Fruit fly (Drosophila melanogaster) whole organism, embryonic: ENCODE measurements around the gene Atf3.

Experiments
- Abd-B ChIP-seq: fragments of 200-800 bp; sonication (Bioruptor generic); optimal IDR thresholded peaks from 2 replicates; lab custom pipeline; 2018; ENCODE audit warnings: missing biosample characterization, mild to moderate bottlenecking, missing genetic modification characterization, moderate library complexity
- BEAF-32 ChIP-seq: fragments of 200-800 bp; sonication (Bioruptor generic); optimal IDR thresholded peaks from 3 replicates; lab custom pipeline; 2017; ENCODE audit warnings: missing biosample characterization, missing genetic modification characterization, mild to moderate bottlenecking, moderate library complexity, missing genetic modification reagents
- Bgb ChIP-seq: fragments of 200-800 bp; sonication (Bioruptor generic); IDR thresholded peaks from 2 replicates; pipeline ENCODE4 v1.3.6; 2022; ENCODE audit warnings: missing biosample characterization, missing genetic modification characterization; ENCODE audit not compliant: partially characterized antibody
- CG10267 ChIP-seq: fragments of 200-800 bp; sonication (Bioruptor generic); optimal IDR thresholded peaks from 2 replicates; lab custom pipeline; 2018; ENCODE audit warnings: missing biosample characterization, mild to moderate bottlenecking, missing genetic modification characterization, moderate library complexity
- CG10366 ChIP-seq: fragments of 200-800 bp; sonication (Bioruptor generic); IDR thresholded peaks from 2 replicates; pipeline ENCODE4 v1.3.6; 2022; ENCODE audit warnings: missing biosample characterization, missing genetic modification characterization
- CG11504 ChIP-seq: fragments of 200-800 bp; sonication (Bioruptor generic); optimal IDR thresholded peaks from 3 replicates; lab custom pipeline; 2019; ENCODE audit warnings: missing biosample characterization, mild to moderate bottlenecking, missing genetic modification characterization, moderate library complexity
- CG12071 ChIP-seq: fragments of 200-800 bp; sonication (Bioruptor generic); optimal IDR thresholded peaks from 3 replicates; lab custom pipeline; 2018; ENCODE audit warnings: missing biosample characterization, mild to moderate bottlenecking, missing genetic modification characterization
- CG13287 ChIP-seq: fragments of 200-800 bp; sonication (Bioruptor generic); IDR thresholded peaks from 2 replicates; pipeline ENCODE4 v1.3.6; 2022; ENCODE audit warnings: missing biosample characterization, missing genetic modification characterization; ENCODE audit not compliant: partially characterized antibody
- CG14710 ChIP-seq: fragments of 200-800 bp; sonication (Bioruptor generic); optimal IDR thresholded peaks from 3 replicates; lab custom pipeline; 2019; ENCODE audit warnings: missing biosample characterization, mild to moderate bottlenecking, missing genetic modification characterization, moderate library complexity
- CG15514 ChIP-seq: fragments of 200-800 bp; sonication (Bioruptor generic); optimal IDR thresholded peaks from 3 replicates; lab custom pipeline; 2017; ENCODE audit warnings: missing biosample characterization, missing genetic modification characterization, mild to moderate bottlenecking, moderate library complexity, missing genetic modification reagents
- CG1647 ChIP-seq: fragments of 200-800 bp; sonication (Bioruptor generic); optimal IDR thresholded peaks from 3 replicates; lab custom pipeline; 2016; ENCODE audit warnings: missing biosample characterization, missing genetic modification characterization
- CG16779 ChIP-seq: fragments of 200-800 bp; sonication (Bioruptor generic); IDR thresholded peaks from 2 replicates; pipeline ENCODE4 v1.3.6; 2022; ENCODE audit warnings: missing biosample characterization, missing genetic modification characterization
- CG17385 ChIP-seq: fragments of 200-800 bp; sonication (Bioruptor generic); optimal IDR thresholded peaks from 3 replicates; lab custom pipeline; 2018; ENCODE audit warnings: missing biosample characterization, mild to moderate bottlenecking, missing genetic modification characterization
- CG17802 ChIP-seq: fragments of 200-800 bp; sonication (Bioruptor generic); optimal IDR thresholded peaks from 2 replicates; lab custom pipeline; 2018; ENCODE audit warnings: missing biosample characterization, mild to moderate bottlenecking, missing genetic modification characterization, moderate library complexity
- CG2199 ChIP-seq: fragments of 200-800 bp; sonication (Bioruptor generic); IDR thresholded peaks from 3 replicates; pipeline ENCODE4 v1.3.6; 2022; ENCODE audit warnings: missing biosample characterization, missing genetic modification characterization
- CG2678 ChIP-seq: fragments of 200-800 bp; sonication (Bioruptor generic); optimal IDR thresholded peaks from 3 replicates; lab custom pipeline; 2019; ENCODE audit warnings: missing biosample characterization, mild to moderate bottlenecking, missing genetic modification characterization, moderate library complexity
- CG31224 ChIP-seq: fragments of 200-800 bp; sonication (Bioruptor generic); IDR thresholded peaks from 2 replicates; pipeline ENCODE4 v1.3.6; 2022; ENCODE audit warnings: missing biosample characterization, missing genetic modification characterization
- CG31365 ChIP-seq: fragments of 200-800 bp; sonication (Bioruptor generic); optimal IDR thresholded peaks from 2 replicates; lab custom pipeline; 2018; ENCODE audit warnings: missing biosample characterization, mild to moderate bottlenecking, missing genetic modification characterization
- CG3281 ChIP-seq: fragments of 200-800 bp; sonication (Bioruptor generic); optimal IDR thresholded peaks from 3 replicates; lab custom pipeline; 2017; ENCODE audit warnings: missing biosample characterization, mild to moderate bottlenecking, missing genetic modification characterization
- CG3726 ChIP-seq: fragments of 200-800 bp; sonication (Bioruptor generic); IDR thresholded peaks from 3 replicates; pipeline ENCODE4, ENCODE4 v1.3.6; 2022; ENCODE audit warnings: missing biosample characterization, missing genetic modification characterization
- CG3847 ChIP-seq: fragments of 200-800 bp; sonication (Bioruptor generic); IDR thresholded peaks from 2 replicates; pipeline ENCODE4 v1.3.6; 2022; ENCODE audit warnings: missing biosample characterization, missing genetic modification characterization
- CG4328 ChIP-seq: fragments of 200-800 bp; sonication (Bioruptor generic); optimal IDR thresholded peaks from 3 replicates; lab custom pipeline; 2017; ENCODE audit warnings: missing biosample characterization, missing genetic modification reagents, missing genetic modification characterization
- CG7357 ChIP-seq: fragments of 200-800 bp; sonication (Bioruptor generic); IDR thresholded peaks from 3 replicates; pipeline ENCODE4 v1.3.6; 2022; ENCODE audit warnings: missing biosample characterization, missing genetic modification characterization
- Hr51 ChIP-seq, 2 experiments: fragments of 200-800 bp; sonication (Bioruptor generic); optimal IDR thresholded peaks; 2 replicates in 1 of 2; 3 replicates in 1 of 2; lab custom pipeline; 2016 to 2018; ENCODE audit warnings: missing biosample characterization in 2 of 2, missing genetic modification characterization in 2 of 2, mild to moderate bottlenecking in 1 of 2, moderate library complexity in 1 of 2
- Hr78 ChIP-seq, 2 experiments: fragments of 200-800 bp in 1 of 2; fragments of >200 bp in 1 of 2; sonication (Bioruptor generic) in 1 of 2; optimal IDR thresholded peaks; 2 replicates each; lab custom pipeline; 2017 to 2019; ENCODE audit warnings: missing biosample characterization in 2 of 2, missing genetic modification characterization in 2 of 2, mild to moderate bottlenecking in 1 of 2, moderate library complexity in 1 of 2
- NC2β ChIP-seq: fragments of 200-800 bp; sonication (Bioruptor generic); optimal IDR thresholded peaks from 2 replicates; lab custom pipeline; 2016; ENCODE audit warnings: missing biosample characterization, missing genetic modification characterization
- Nf-YA ChIP-seq: fragments of 200-800 bp; sonication (Bioruptor generic); IDR thresholded peaks from 2 replicates; pipeline ENCODE4 v1.3.6; 2022; ENCODE audit warnings: missing biosample characterization, missing genetic modification characterization
- PHDP ChIP-seq: fragments of 200-800 bp; sonication (Bioruptor generic); optimal IDR thresholded peaks from 3 replicates; lab custom pipeline; 2018; ENCODE audit warnings: missing biosample characterization, mild to moderate bottlenecking, missing genetic modification characterization, moderate library complexity
- Trl ChIP-seq, 3 experiments: fragments of >200 bp in 2 of 3; fragments of 200-800 bp in 1 of 3; sonication (Bioruptor generic) in 1 of 3; optimal IDR thresholded peaks; 2 replicates in 1 of 3; 3 replicates in 2 of 3; lab custom pipeline; 2016 to 2017; ENCODE audit warnings: missing biosample characterization in 1 of 3, missing genetic modification characterization in 1 of 3
- abd-A ChIP-seq: fragments of 200-800 bp; sonication (Bioruptor generic); optimal IDR thresholded peaks from 3 replicates; lab custom pipeline; 2019; ENCODE audit warnings: missing biosample characterization, mild to moderate bottlenecking, missing genetic modification characterization, moderate library complexity
- chinmo ChIP-seq: fragments of 200-800 bp; sonication (Bioruptor generic); IDR thresholded peaks from 4 replicates; pipeline ENCODE4 v1.3.6; 2022; ENCODE audit warnings: missing biosample characterization, missing genetic modification characterization; ENCODE audit not compliant: partially characterized antibody
- disco-r ChIP-seq: fragments of 200-800 bp; sonication (Bioruptor generic); optimal IDR thresholded peaks from 2 replicates; lab custom pipeline; 2016; ENCODE audit warnings: missing biosample characterization, missing genetic modification characterization
- exex ChIP-seq: fragments of 200-800 bp; sonication (Bioruptor generic); optimal IDR thresholded peaks from 4 replicates; lab custom pipeline; 2018; ENCODE audit warnings: missing biosample characterization, mild to moderate bottlenecking, missing genetic modification characterization, moderate library complexity
- grn ChIP-seq: fragments of 200-800 bp; sonication (Bioruptor generic); optimal IDR thresholded peaks from 3 replicates; lab custom pipeline; 2017; ENCODE audit warnings: missing biosample characterization, missing genetic modification characterization
- gt ChIP-seq: fragments of 200-800 bp; sonication (Bioruptor generic); IDR thresholded peaks from 2 replicates; pipeline ENCODE4 v1.3.6; 2022; ENCODE audit warnings: missing biosample characterization, missing genetic modification characterization
- hkb ChIP-seq, 2 experiments: fragments of 200-800 bp in 1 of 2; fragments of >200 bp in 1 of 2; sonication (Bioruptor generic) in 1 of 2; IDR thresholded peaks in 1 of 2; optimal IDR thresholded peaks in 1 of 2; 2 replicates each; pipeline versions ENCODE4 v1.3.6 to Lab custom; 2017 to 2022; ENCODE audit warnings: missing biosample characterization in 1 of 2, missing genetic modification characterization in 1 of 2
- inv ChIP-seq: fragments of 200-800 bp; sonication (Bioruptor generic); IDR thresholded peaks from 2 replicates; pipeline ENCODE4 v1.3.6; 2022; ENCODE audit warnings: missing biosample characterization, missing genetic modification characterization; ENCODE audit not compliant: partially characterized antibody
- kah ChIP-seq: fragments of 200-800 bp; sonication (Bioruptor generic); optimal IDR thresholded peaks from 2 replicates; lab custom pipeline; 2018; ENCODE audit warnings: missing biosample characterization, mild to moderate bottlenecking, missing genetic modification characterization
- knrl ChIP-seq: fragments of 200-800 bp; sonication (Bioruptor generic); IDR thresholded peaks from 3 replicates; pipeline ENCODE4 v1.3.6; 2022; ENCODE audit warnings: missing biosample characterization, missing genetic modification characterization; ENCODE audit not compliant: partially characterized antibody
- org-1 ChIP-seq: fragments of 200-800 bp; sonication (Bioruptor generic); optimal IDR thresholded peaks from 2 replicates; lab custom pipeline; 2017; ENCODE audit warnings: missing biosample characterization, missing genetic modification characterization
- sisA ChIP-seq: fragments of 200-800 bp; sonication (Bioruptor generic); IDR thresholded peaks from 2 replicates; pipeline ENCODE4 v1.3.6; 2022; ENCODE audit warnings: missing biosample characterization, missing genetic modification characterization
- stwl ChIP-seq: fragments of 200-800 bp; sonication (Bioruptor generic); optimal IDR thresholded peaks from 3 replicates; lab custom pipeline; 2018; ENCODE audit warnings: missing biosample characterization, mild to moderate bottlenecking, missing genetic modification characterization, moderate library complexity
- tap ChIP-seq: fragments of 200-800 bp; optimal IDR thresholded peaks from 3 replicates; lab custom pipeline; 2019; ENCODE audit warnings: missing biosample characterization, mild to moderate bottlenecking, missing genetic modification characterization, moderate library complexity
- ttk ChIP-seq: fragments of 200-800 bp; sonication (Bioruptor generic); IDR thresholded peaks from 2 replicates; pipeline ENCODE4 v2.1.2; 2022; ENCODE audit warnings: missing biosample characterization, missing genetic modification characterization
- wek ChIP-seq: fragments of 200-800 bp; sonication (Bioruptor generic); optimal IDR thresholded peaks from 3 replicates; lab custom pipeline; 2018; ENCODE audit warnings: missing biosample characterization, mild to moderate bottlenecking, missing genetic modification characterization, moderate library complexity
- wor ChIP-seq: fragments of 200-800 bp; sonication (Bioruptor generic); IDR thresholded peaks from 2 replicates; pipeline ENCODE4 v1.3.6; 2022; ENCODE audit warnings: missing biosample characterization, missing genetic modification characterization

Gene Atf3

dm6 chrX:1275018-1275820, at the start of gene Atf3 (continued):
- TF ChIP-seq CG15514 (peak; percentile 96), CG4328 (GFP tag; lab: Kevin White, UChicago) (peak; percentile 98), tap (tag; lab: Kevin White, UChicago) (peak; percentile 98), CG13287 (GFP tag; lab: Robert Waterston, UW) (peak; percentile 48; the same call in 1 of the 2 replicates), CG17802 (tag; lab: Kevin White, UChicago) (peak; percentile 90), abd-A (tag; lab: Kevin White, UChicago) (peak; percentile 96), CG3281 (peak; percentile 99), grn (GFP tag; lab: Kevin White, UChicago) (peak; percentile 87), chinmo (peak; percentile 98), CG10366 (GFP tag; lab: Robert Waterston, UW) (peak; percentile 98), CG12071 (peak; percentile 99), CG7357 (peak; percentile 97), Abd-B (peak; percentile 99), CG11504 (tag; lab: Kevin White, UChicago) (peak; percentile 98), exex (peak; percentile 96), PHDP (tag; lab: Kevin White, UChicago) (peak; percentile 99), CG31365 (tag; lab: Kevin White, UChicago) (peak; percentile 94), Nf-YA (peak; percentile 97), knrl (GFP tag; lab: Robert Waterston, UW) (no peak), CG3847 (GFP tag; lab: Robert Waterston, UW) (peak; percentile 99), CG14710 (tag; lab: Kevin White, UChicago) (peak; percentile 96), CG16779 (GFP tag; lab: Robert Waterston, UW) (peak; percentile 96), Hr78 (GFP tag; optimal IDR thresholded peaks at IDR 0.05; lab: Kevin White, UChicago) (peak in 1 of 2 experiments; percentile 93), CG10267 (tag; lab: Kevin White, UChicago) (peak; percentile 93), wor (GFP tag; lab: Robert Waterston, UW) (peak; percentile 98), inv (GFP tag; lab: Robert Waterston, UW) (no peak), org-1 (peak; percentile 100), Trl (optimal IDR thresholded peaks at IDR 0.05; lab: Kevin White, UChicago) (no peak), Trl (GFP tag; optimal IDR thresholded peaks at IDR 0.05; lab: Kevin White, UChicago) (peak; percentile 99), wek (peak; percentile 94), CG31224 (peak; percentile 96), stwl (peak; percentile 22), gt (peak; percentile 88), CG2678 (peak; percentile 100), BEAF-32 (peak; percentile 39), disco-r (GFP tag; lab: Kevin White, UChicago) (peak; percentile 99), CG2199 (GFP tag; lab: Robert Waterston, UW) (peak; percentile 89), ttk (GFP tag; lab: Robert Waterston, UW) (peak; percentile 98), NC2β (GFP tag; lab: Kevin White, UChicago) (peak; percentile 97), hkb (optimal IDR thresholded peaks at IDR 0.05; lab: Kevin White, UChicago) (no peak), hkb (GFP tag; IDR thresholded peaks at IDR 0.05; lab: Robert Waterston, UW) (peak; percentile 98), sisA (GFP tag; lab: Robert Waterston, UW) (peak; percentile 99), CG1647 (GFP tag; lab: Kevin White, UChicago) (peak; percentile 99), Bgb (peak; percentile 35; the same call in 1 of the 2 replicates), kah (GFP tag; lab: Kevin White, UChicago) (peak; percentile 94), CG3726 (GFP tag; lab: Robert Waterston, UW) (peak; percentile 97), CG17385 (GFP tag; lab: Kevin White, UChicago) (peak; percentile 97), Hr51 (GFP tag; optimal IDR thresholded peaks at IDR 0.05; lab: Kevin White, UChicago) (peak; percentile 99)
